Worm (Caenorhabditis elegans) whole organism, L1 larva: Measurements from ENCODE around the gene sra-30.
"Not testable (repeated sequence)": the region's sequence is repeated elsewhere in the genome, so short reads cannot be mapped to it uniquely, and the experiment has no call there.

ENCODE experiments used
- ama-1 ChIP-seq: fragments of 150-350 bp; optimal IDR thresholded peaks from 2 replicates; lab custom pipeline; 2014
- hpl-2 ChIP-seq: fragments of 150-350 bp; optimal IDR thresholded peaks from 2 replicates; lab custom pipeline; 2014; ENCODE audit warnings: missing biosample characterization, missing genetic modification reagents, missing genetic modification characterization
- lin-13 ChIP-seq: fragments of 150-350 bp; optimal IDR thresholded peaks from 2 replicates; lab custom pipeline; 2014; ENCODE audit warnings: missing biosample characterization, missing genetic modification reagents, missing genetic modification characterization
- lin-39 ChIP-seq: fragments of 150-350 bp; optimal IDR thresholded peaks from 2 replicates; lab custom pipeline; 2014; ENCODE audit warnings: missing biosample characterization, missing genetic modification reagents, missing genetic modification characterization
- nhr-12 ChIP-seq: sonication (generic microtip); optimal IDR thresholded peaks from 2 replicates; lab custom pipeline; 2017; ENCODE audit warnings: missing biosample characterization, missing genetic modification characterization
- skn-1 ChIP-seq: fragments of 150-350 bp; optimal IDR thresholded peaks from 2 replicates; lab custom pipeline; 2014; ENCODE audit warnings: missing biosample characterization, missing genetic modification characterization

- TF ChIP-seq nhr-12; lin-13 (GFP tag; lab: Kevin White, UChicago); ama-1; lin-39; hpl-2; skn-1 (tag; lab: Kevin White, UChicago): not testable (repeated sequence)
These were observed 13.4 kb downstream of the sra-30 start for ce11 chrIV:15189450-15189849.
